Fruit fly (Drosophila melanogaster) whole organism, embryonic: Measurements from ENCODE around the gene neb.
A peak's percentile ranks its signal among the peaks of the same experiment; 100 is the strongest.

Source experiments
- ATbp ChIP-seq: fragments of 200-800 bp; sonication (Bioruptor generic); optimal IDR thresholded peaks from 2 replicates; lab custom pipeline; 2017; ENCODE audit warnings: missing biosample characterization, mild to moderate bottlenecking, missing genetic modification characterization, missing genetic modification reagents
- CG10543 ChIP-seq: fragments of 200-800 bp; sonication (Bioruptor generic); optimal IDR thresholded peaks from 3 replicates; lab custom pipeline; 2017; ENCODE audit warnings: missing biosample characterization, mild to moderate bottlenecking, missing genetic modification characterization, moderate library complexity
- CG11696 ChIP-seq: fragments of 200-800 bp; sonication (Bioruptor generic); IDR thresholded peaks from 2 replicates; pipeline ENCODE4 v1.3.6; 2022; ENCODE audit warnings: missing biosample characterization, missing genetic modification characterization
- CG1233 ChIP-seq: fragments of 200-800 bp; sonication (Bioruptor generic); optimal IDR thresholded peaks from 4 replicates; lab custom pipeline; 2018; ENCODE audit warnings: missing biosample characterization, mild to moderate bottlenecking, missing genetic modification characterization
- CG15269 ChIP-seq: fragments of 200-800 bp; sonication (Bioruptor generic); optimal IDR thresholded peaks from 2 replicates; lab custom pipeline; 2018; ENCODE audit warnings: missing biosample characterization, mild to moderate bottlenecking, missing genetic modification characterization, moderate library complexity
- CG15479 ChIP-seq: fragments of 200-800 bp; sonication (Bioruptor generic); optimal IDR thresholded peaks from 3 replicates; lab custom pipeline; 2019; ENCODE audit warnings: missing biosample characterization, mild to moderate bottlenecking, missing genetic modification characterization, moderate library complexity
- CG1603 ChIP-seq: fragments of 200-800 bp; sonication (Bioruptor generic); optimal IDR thresholded peaks from 2 replicates; lab custom pipeline; 2019; ENCODE audit warnings: missing biosample characterization, mild to moderate bottlenecking, missing genetic modification characterization, moderate library complexity
- CG17802 ChIP-seq: fragments of 200-800 bp; sonication (Bioruptor generic); optimal IDR thresholded peaks from 2 replicates; lab custom pipeline; 2018; ENCODE audit warnings: missing biosample characterization, mild to moderate bottlenecking, missing genetic modification characterization, moderate library complexity
- CG18011 ChIP-seq: fragments of 200-800 bp; sonication (Bioruptor generic); optimal IDR thresholded peaks from 2 replicates; lab custom pipeline; 2017; ENCODE audit warnings: missing biosample characterization, missing genetic modification characterization, mild to moderate bottlenecking, moderate library complexity, missing genotype
- CG18476 ChIP-seq: fragments of 200-800 bp; sonication (Bioruptor generic); optimal IDR thresholded peaks from 2 replicates; lab custom pipeline; 2016; ENCODE audit warnings: missing biosample characterization, mild to moderate bottlenecking, missing genetic modification characterization
- CG3065 ChIP-seq: fragments of 200-800 bp; sonication (Bioruptor generic); optimal IDR thresholded peaks from 2 replicates; lab custom pipeline; 2016; ENCODE audit warnings: missing biosample characterization, missing genetic modification characterization
- CG34224 ChIP-seq: fragments of 200-800 bp; sonication (Bioruptor generic); IDR thresholded peaks from 3 replicates; pipeline ENCODE4 v1.3.6; 2022; ENCODE audit warnings: missing biosample characterization, missing genetic modification characterization; ENCODE audit not compliant: partially characterized antibody
- CG34376 ChIP-seq: fragments of 200-800 bp; sonication (Bioruptor generic); optimal IDR thresholded peaks from 2 replicates; lab custom pipeline; 2018; ENCODE audit warnings: missing biosample characterization, mild to moderate bottlenecking, missing genetic modification characterization
- CG34422 ChIP-seq: fragments of 200-800 bp; sonication (Bioruptor generic); IDR thresholded peaks from 3 replicates; pipeline ENCODE4 v1.3.6; 2022; ENCODE audit warnings: missing biosample characterization, missing genetic modification characterization
- CG4404 ChIP-seq: fragments of 200-800 bp; sonication (Bioruptor generic); IDR thresholded peaks from 2 replicates; pipeline ENCODE4 v1.3.6; 2022; ENCODE audit warnings: missing biosample characterization, missing genetic modification characterization
- CG7271 ChIP-seq: fragments of 200-800 bp; sonication (Bioruptor generic); optimal IDR thresholded peaks from 2 replicates; lab custom pipeline; 2018; ENCODE audit warnings: missing biosample characterization, mild to moderate bottlenecking, missing genetic modification characterization, moderate library complexity
- CG7357 ChIP-seq: fragments of 200-800 bp; sonication (Bioruptor generic); IDR thresholded peaks from 3 replicates; pipeline ENCODE4 v1.3.6; 2022; ENCODE audit warnings: missing biosample characterization, missing genetic modification characterization
- CG7839 ChIP-seq: fragments of 200-800 bp; sonication (Bioruptor generic); optimal IDR thresholded peaks from 3 replicates; lab custom pipeline; 2018; ENCODE audit warnings: missing biosample characterization, mild to moderate bottlenecking, missing genetic modification characterization, moderate library complexity
- CG7987 ChIP-seq: fragments of 200-800 bp; sonication (Bioruptor generic); optimal IDR thresholded peaks from 2 replicates; lab custom pipeline; 2018; ENCODE audit warnings: missing biosample characterization, mild to moderate bottlenecking, missing genetic modification characterization, moderate library complexity
- CG8089 ChIP-seq: fragments of 200-800 bp; sonication (Bioruptor generic); optimal IDR thresholded peaks from 3 replicates; lab custom pipeline; 2016; ENCODE audit warnings: missing biosample characterization, missing genetic modification characterization
- CG8281 ChIP-seq: fragments of 200-800 bp; sonication (Bioruptor generic); optimal IDR thresholded peaks from 2 replicates; lab custom pipeline; 2018; ENCODE audit warnings: missing biosample characterization, mild to moderate bottlenecking, missing genetic modification characterization, moderate library complexity
- CG9215 ChIP-seq: fragments of 200-800 bp; sonication (Bioruptor generic); IDR thresholded peaks from 2 replicates; pipeline ENCODE4 v1.3.6; 2022; ENCODE audit warnings: missing biosample characterization, missing genetic modification characterization
- CG9609 ChIP-seq: fragments of 200-800 bp; sonication (Bioruptor generic); optimal IDR thresholded peaks from 3 replicates; lab custom pipeline; 2016; ENCODE audit warnings: missing biosample characterization, missing genetic modification characterization
- HmgZ ChIP-seq: fragments of 200-800 bp; sonication (Bioruptor generic); optimal IDR thresholded peaks from 2 replicates; lab custom pipeline; 2018; ENCODE audit warnings: missing biosample characterization, mild to moderate bottlenecking, missing genetic modification characterization
- MESR4 ChIP-seq: fragments of 200-800 bp; sonication (Bioruptor generic); optimal IDR thresholded peaks from 2 replicates; lab custom pipeline; 2018; ENCODE audit warnings: missing biosample characterization, mild to moderate bottlenecking, missing genetic modification characterization, moderate library complexity
- Med ChIP-seq: fragments of 200-800 bp; sonication (Bioruptor generic); peaks from one replicate; lab custom pipeline; 2016; ENCODE audit warnings: missing biosample characterization, missing genetic modification characterization, mild to moderate bottlenecking, inconsistent platforms, moderate library complexity
- Nf-YC ChIP-seq: fragments of 200-800 bp; optimal IDR thresholded peaks from 3 replicates; lab custom pipeline; 2019; ENCODE audit warnings: missing biosample characterization, mild to moderate bottlenecking, missing genetic modification characterization, moderate library complexity
- Side ChIP-seq: fragments of 200-800 bp; sonication (Bioruptor generic); optimal IDR thresholded peaks from 2 replicates; lab custom pipeline; 2016; ENCODE audit warnings: missing biosample characterization, missing genetic modification characterization
- Sin3A ChIP-seq: fragments of >200 bp; optimal IDR thresholded peaks from 2 replicates; lab custom pipeline; 2018
- Taf1 ChIP-seq: fragments of 200-800 bp; sonication (Bioruptor generic); IDR thresholded peaks from 2 replicates; pipeline ENCODE4 v1.3.6; 2022; ENCODE audit warnings: missing biosample characterization, missing genetic modification characterization
- az2 ChIP-seq: fragments of 200-800 bp; sonication (Bioruptor generic); optimal IDR thresholded peaks from 3 replicates; lab custom pipeline; 2016; ENCODE audit warnings: missing biosample characterization, missing genetic modification characterization
- chn ChIP-seq: fragments of 200-800 bp; sonication (Bioruptor generic); optimal IDR thresholded peaks from 2 replicates; lab custom pipeline; 2016; ENCODE audit warnings: missing biosample characterization, missing genetic modification characterization
- crc ChIP-seq: fragments of 200-800 bp; sonication (Bioruptor generic); optimal IDR thresholded peaks from 2 replicates; lab custom pipeline; 2016; ENCODE audit warnings: missing biosample characterization, missing genetic modification characterization
- croc ChIP-seq: fragments of 200-800 bp; sonication (Bioruptor generic); conservative IDR thresholded peaks from 3 replicates; pipeline ENCODE4 v1.3.6; 2022; ENCODE audit warnings: missing biosample characterization, missing genetic modification characterization
- dan ChIP-seq: fragments of 200-800 bp; sonication (Bioruptor generic); IDR thresholded peaks from 2 replicates; pipeline ENCODE4 v1.3.6; 2022; ENCODE audit warnings: missing biosample characterization, missing genetic modification characterization
- dysf ChIP-seq: fragments of 200-800 bp; sonication (Bioruptor generic); IDR thresholded peaks from 3 replicates; pipeline ENCODE4 v1.3.6; 2022; ENCODE audit warnings: missing biosample characterization, missing genetic modification characterization
- ems ChIP-seq: fragments of 200-800 bp; sonication (Bioruptor generic); optimal IDR thresholded peaks from 3 replicates; lab custom pipeline; 2016; ENCODE audit warnings: missing biosample characterization, missing genetic modification characterization
- hb ChIP-seq: fragments of 200-800 bp; sonication (Bioruptor generic); IDR thresholded peaks from 3 replicates; pipeline ENCODE4 v1.3.6; 2022; ENCODE audit warnings: missing biosample characterization, missing genetic modification characterization; ENCODE audit not compliant: partially characterized antibody
- her ChIP-seq: fragments of 200-800 bp; sonication (Bioruptor generic); optimal IDR thresholded peaks from 2 replicates; lab custom pipeline; 2016; ENCODE audit warnings: missing biosample characterization, missing genetic modification characterization
- lbe ChIP-seq: fragments of 200-800 bp; sonication (Bioruptor generic); optimal IDR thresholded peaks from 2 replicates; lab custom pipeline; 2016; ENCODE audit warnings: missing biosample characterization, mild to moderate bottlenecking, missing genetic modification characterization
- maf-S ChIP-seq: fragments of 200-800 bp; sonication (Bioruptor generic); optimal IDR thresholded peaks from 2 replicates; lab custom pipeline; 2016; ENCODE audit warnings: missing biosample characterization, missing genetic modification characterization
- nom ChIP-seq: fragments of 200-800 bp; sonication (Bioruptor generic); optimal IDR thresholded peaks from 2 replicates; lab custom pipeline; 2017; ENCODE audit warnings: missing biosample characterization, missing genetic modification characterization, mild to moderate bottlenecking, moderate library complexity, missing genetic modification reagents
- oc ChIP-seq: fragments of 200-800 bp; sonication (Bioruptor generic); optimal IDR thresholded peaks from 2 replicates; lab custom pipeline; 2018; ENCODE audit warnings: missing biosample characterization, mild to moderate bottlenecking, missing genetic modification characterization, moderate library complexity
- org-1 ChIP-seq: fragments of 200-800 bp; sonication (Bioruptor generic); optimal IDR thresholded peaks from 2 replicates; lab custom pipeline; 2017; ENCODE audit warnings: missing biosample characterization, missing genetic modification characterization
- ranshi ChIP-seq: fragments of 200-800 bp; sonication (Bioruptor generic); IDR thresholded peaks from 2 replicates; pipeline ENCODE4 v1.3.6; 2022; ENCODE audit warnings: missing biosample characterization, missing genetic modification characterization
- sd ChIP-seq: fragments of 200-800 bp; sonication (Bioruptor generic); optimal IDR thresholded peaks from 3 replicates; lab custom pipeline; 2018; ENCODE audit warnings: missing biosample characterization, mild to moderate bottlenecking, missing genetic modification characterization, moderate library complexity
- sens ChIP-seq: fragments of 200-800 bp; sonication (Bioruptor generic); peaks from one replicate; lab custom pipeline; 2016; ENCODE audit warnings: missing biosample characterization, missing genetic modification characterization
- tin ChIP-seq: fragments of 200-800 bp; sonication (Bioruptor generic); optimal IDR thresholded peaks from 3 replicates; lab custom pipeline; 2016; ENCODE audit warnings: missing biosample characterization, missing genetic modification characterization
- z ChIP-seq: fragments of 200-800 bp; sonication (Bioruptor generic); IDR thresholded peaks from 3 replicates; pipeline ENCODE4 v1.3.6; 2022; ENCODE audit warnings: missing biosample characterization, missing genetic modification characterization
- zen ChIP-seq: fragments of 200-800 bp; sonication (Bioruptor generic); optimal IDR thresholded peaks from 3 replicates; lab custom pipeline; 2018; ENCODE audit warnings: missing biosample characterization, mild to moderate bottlenecking, missing genetic modification characterization, moderate library complexity
- zfh2 ChIP-seq: fragments of 200-800 bp; sonication (Bioruptor generic); optimal IDR thresholded peaks from 2 replicates; lab custom pipeline; 2016; ENCODE audit warnings: missing biosample characterization, missing genetic modification characterization

The neb gene

dm6 chr2L:20091094-20091679 is 15.6 kb downstream of the neb start, which contains the start of the genes CG10747 and Pyroxd1:
Gene CG10747 (minus strand): TSS chr2L:20091348.
Gene Pyroxd1 (plus strand): TSS chr2L:20091435.
- TF ChIP-seq CG7357 (GFP tag; lab: Robert Waterston, UW) (peak; percentile 88), CG1233 (GFP tag; lab: Kevin White, UChicago) (peak; percentile 94), CG18476 (GFP tag; lab: Kevin White, UChicago) (peak; percentile 94), oc (tag; lab: Kevin White, UChicago) (peak; percentile 93), maf-S (GFP tag; lab: Kevin White, UChicago) (peak; percentile 93), CG34224 (GFP tag; lab: Robert Waterston, UW) (no peak), croc (peak; percentile 94), CG15479 (GFP tag; lab: Kevin White, UChicago) (peak; percentile 67), crc (peak; percentile 90), org-1 (peak; percentile 92), sens (GFP tag; lab: Kevin White, UChicago) (peak; percentile 99), az2 (GFP tag; lab: Kevin White, UChicago) (peak; percentile 98), Side (GFP tag; lab: Kevin White, UChicago) (peak; percentile 91), CG3065 (GFP tag; lab: Kevin White, UChicago) (peak; percentile 87), CG1603 (tag; lab: Kevin White, UChicago) (peak; percentile 86), z (no peak), Nf-YC (tag; lab: Kevin White, UChicago) (peak; percentile 90), CG15269 (peak; percentile 98), ATbp (GFP tag; lab: Kevin White, UChicago) (peak; percentile 94), CG9215 (GFP tag; lab: Robert Waterston, UW) (peak; percentile 95), MESR4 (GFP tag; lab: Kevin White, UChicago) (peak; percentile 80), hb (GFP tag; lab: Robert Waterston, UW) (no peak), Taf1 (GFP tag; lab: Robert Waterston, UW) (peak; percentile 96), CG7987 (peak; percentile 83), CG8281 (tag; lab: Kevin White, UChicago) (peak; percentile 87), ranshi (GFP tag; lab: Robert Waterston, UW) (peak; percentile 94), zfh2 (GFP tag; lab: Kevin White, UChicago) (peak; percentile 97), HmgZ (peak; percentile 98), dan (GFP tag; lab: Robert Waterston, UW) (peak; percentile 85), CG34422 (GFP tag; lab: Robert Waterston, UW) (peak; percentile 93), CG11696 (peak; percentile 80), ems (peak; percentile 97), nom (GFP tag; lab: Kevin White, UChicago) (peak; percentile 95), Med (GFP tag; lab: Kevin White, UChicago) (peak; percentile 99), CG8089 (GFP tag; lab: Kevin White, UChicago) (peak; percentile 87), Sin3A (lab: Kevin White, UChicago) (no peak), tin (peak; percentile 97), CG10543 (GFP tag; lab: Kevin White, UChicago) (peak; percentile 98), CG17802 (tag; lab: Kevin White, UChicago) (peak; percentile 69), CG9609 (peak; percentile 93), zen (peak; percentile 91), CG34376 (GFP tag; lab: Kevin White, UChicago) (peak; percentile 97), CG7839 (tag; lab: Kevin White, UChicago) (peak; percentile 98), her (GFP tag; lab: Kevin White, UChicago) (peak; percentile 89), CG4404 (GFP tag; lab: Robert Waterston, UW) (peak; percentile 96), lbe (peak; percentile 97), dysf (peak; percentile 98), chn (GFP tag; lab: Kevin White, UChicago) (peak; percentile 96), CG18011 (GFP tag; lab: Kevin White, UChicago) (peak; percentile 89), sd (tag; lab: Kevin White, UChicago) (peak; percentile 95), CG7271 (tag; lab: Kevin White, UChicago) (peak; percentile 77)
